Fruit fly (Drosophila melanogaster) whole organism, embryonic: ENCODE measurements around the gene Egfrap.
A peak's percentile ranks its signal among the peaks of the same experiment; 100 is the strongest.

Experiments used
- CG10321 ChIP-seq: fragments of 200-800 bp; sonication (Bioruptor generic); IDR thresholded peaks from 2 replicates; pipeline ENCODE4 v1.3.6; 2022; ENCODE audit warnings: missing biosample characterization, missing genetic modification characterization
- CG11560 ChIP-seq: fragments of 200-800 bp; sonication (Bioruptor generic); IDR thresholded peaks from 3 replicates; pipeline ENCODE4 v1.3.6; 2022; ENCODE audit warnings: missing biosample characterization, missing genetic modification characterization
- CG17568 ChIP-seq: fragments of 200-800 bp; sonication (Bioruptor generic); optimal IDR thresholded peaks from 2 replicates; lab custom pipeline; 2018; ENCODE audit warnings: missing biosample characterization, mild to moderate bottlenecking, missing genetic modification characterization, moderate library complexity
- CG5180 ChIP-seq: fragments of 200-800 bp; sonication (Bioruptor generic); optimal IDR thresholded peaks from 3 replicates; lab custom pipeline; 2017; ENCODE audit warnings: missing biosample characterization, missing genetic modification characterization, mild to moderate bottlenecking, moderate library complexity, missing genetic modification reagents
- Nf-YB ChIP-seq: fragments of 200-800 bp; sonication (Bioruptor generic); optimal IDR thresholded peaks from 3 replicates; lab custom pipeline; 2019; ENCODE audit warnings: missing biosample characterization, mild to moderate bottlenecking, missing genetic modification characterization, moderate library complexity
- Nf-YC ChIP-seq: fragments of 200-800 bp; optimal IDR thresholded peaks from 3 replicates; lab custom pipeline; 2019; ENCODE audit warnings: missing biosample characterization, mild to moderate bottlenecking, missing genetic modification characterization, moderate library complexity
- Six4 ChIP-seq: fragments of 200-800 bp; sonication (Bioruptor generic); optimal IDR thresholded peaks from 2 replicates; lab custom pipeline; 2016; ENCODE audit warnings: missing biosample characterization, missing genetic modification characterization
- crol ChIP-seq: fragments of 200-800 bp; sonication (Bioruptor generic); IDR thresholded peaks from 2 replicates; pipeline ENCODE4 v1.3.6; 2022; ENCODE audit warnings: missing biosample characterization, missing genetic modification characterization
- ewg ChIP-seq: fragments of 200-800 bp; sonication (Bioruptor generic); optimal IDR thresholded peaks from 3 replicates; lab custom pipeline; 2017; ENCODE audit warnings: mild to moderate bottlenecking, missing biosample characterization, missing genetic modification reagents, missing genetic modification characterization
- gsb-n ChIP-seq: fragments of 200-800 bp; sonication (Bioruptor generic); optimal IDR thresholded peaks from 3 replicates; lab custom pipeline; 2018; ENCODE audit warnings: missing biosample characterization, mild to moderate bottlenecking, missing genetic modification characterization
- nerfin-1 ChIP-seq: fragments of 200-800 bp; sonication (Bioruptor generic); optimal IDR thresholded peaks from 3 replicates; lab custom pipeline; 2019; ENCODE audit warnings: missing biosample characterization, mild to moderate bottlenecking, missing genetic modification characterization, moderate library complexity
- sens-2 ChIP-seq: fragments of 200-800 bp; sonication (Bioruptor generic); IDR thresholded peaks from 2 replicates; pipeline ENCODE4 v1.3.6; 2022; ENCODE audit warnings: missing biosample characterization, missing genetic modification characterization
- seq ChIP-seq: fragments of 200-800 bp; sonication (Bioruptor generic); IDR thresholded peaks from 2 replicates; pipeline ENCODE4 v1.3.6; 2022; ENCODE audit warnings: missing biosample characterization, missing genetic modification characterization

Gene Egfrap

dm6 chr3L:5891114-5891513 lies 59.3 kb downstream of the Egfrap start:
- TF ChIP-seq seq (GFP tag; lab: Robert Waterston, UW) (peak; percentile 24; the same call in 1 of the 2 replicates), crol (GFP tag; lab: Robert Waterston, UW) (0 out of 2 replicates have a peak, but pooled peaks have one; percentile 14), Nf-YB (GFP tag; lab: Kevin White, UChicago) (peak; percentile 92), ewg (GFP tag; lab: Kevin White, UChicago) (peak; percentile 55), sens-2 (no peak), CG10321 (GFP tag; lab: Robert Waterston, UW) (no peak), Nf-YC (tag; lab: Kevin White, UChicago) (peak; percentile 90), CG5180 (no peak)
- TF ChIP-seq, all 482 proteins: peak for 5

DNA sequence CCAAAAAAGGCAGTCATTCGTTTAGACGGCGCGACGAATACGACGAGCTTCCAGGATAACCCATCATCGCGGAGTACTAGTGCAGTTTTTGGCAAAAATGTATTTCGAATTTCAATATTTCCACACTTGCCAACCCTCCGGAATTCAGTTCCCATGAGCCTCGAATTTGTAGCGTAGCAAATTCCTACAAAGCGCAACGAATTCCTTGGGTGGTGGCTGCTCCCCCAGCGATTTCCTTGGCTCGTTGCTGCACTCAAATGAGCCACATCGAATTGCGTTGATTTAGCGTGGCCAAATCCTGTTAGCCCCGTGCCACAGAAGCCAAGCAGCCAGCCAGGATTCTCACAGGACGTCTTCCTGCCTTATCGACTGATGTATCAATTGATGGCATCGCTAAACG lies 65.7 kb downstream of the Egfrap start:
- no peak for TF ChIP-seq CG11560 (tag; lab: Robert Waterston, UW)
- TF ChIP-seq CG17568 (GFP tag; lab: Kevin White, UChicago): no peak
- TF ChIP-seq nerfin-1: peak; percentile 51
- no peak for TF ChIP-seq Six4 (GFP tag; lab: Kevin White, UChicago)
- peak; percentile 94 for TF ChIP-seq gsb-n (tag; lab: Kevin White, UChicago)
